Fruit fly (Drosophila melanogaster) whole organism, embryonic: ENCODE measurements around the gene CG43867.

Experiments
- Ada2b ChIP-seq: fragments of 200-800 bp; sonication (Bioruptor generic); IDR thresholded peaks from 2 replicates; pipeline ENCODE4 v1.3.6; 2022; ENCODE audit warnings: missing biosample characterization, missing genetic modification characterization
- Asciz ChIP-seq: fragments of 200-800 bp; sonication (Bioruptor generic); optimal IDR thresholded peaks from 2 replicates; lab custom pipeline; 2017; ENCODE audit warnings: missing biosample characterization, mild to moderate bottlenecking, missing genetic modification characterization, missing genetic modification reagents
- Bgb ChIP-seq: fragments of 200-800 bp; sonication (Bioruptor generic); IDR thresholded peaks from 2 replicates; pipeline ENCODE4 v1.3.6; 2022; ENCODE audit warnings: missing biosample characterization, missing genetic modification characterization; ENCODE audit not compliant: partially characterized antibody
- CG10366 ChIP-seq: fragments of 200-800 bp; sonication (Bioruptor generic); IDR thresholded peaks from 2 replicates; pipeline ENCODE4 v1.3.6; 2022; ENCODE audit warnings: missing biosample characterization, missing genetic modification characterization
- CG10979 ChIP-seq: fragments of 200-800 bp; sonication (Bioruptor generic); optimal IDR thresholded peaks from 2 replicates; lab custom pipeline; 2018; ENCODE audit warnings: missing biosample characterization, mild to moderate bottlenecking, missing genetic modification characterization, moderate library complexity
- CG12071 ChIP-seq: fragments of 200-800 bp; sonication (Bioruptor generic); optimal IDR thresholded peaks from 3 replicates; lab custom pipeline; 2018; ENCODE audit warnings: missing biosample characterization, mild to moderate bottlenecking, missing genetic modification characterization
- CG12104 ChIP-seq: fragments of 200-800 bp; sonication (Bioruptor generic); optimal IDR thresholded peaks from 3 replicates; lab custom pipeline; 2016; ENCODE audit warnings: missing biosample characterization, missing genetic modification characterization
- CG12659 ChIP-seq: fragments of 200-800 bp; sonication (Bioruptor generic); optimal IDR thresholded peaks from 3 replicates; lab custom pipeline; 2017; ENCODE audit warnings: mild to moderate bottlenecking, missing biosample characterization, missing genetic modification reagents, missing genetic modification characterization
- CG14441 ChIP-seq: fragments of 200-800 bp; sonication (Bioruptor generic); IDR thresholded peaks from 2 replicates; pipeline ENCODE4 v1.3.6; 2022; ENCODE audit warnings: missing biosample characterization, missing genetic modification characterization
- CG14667 ChIP-seq: fragments of 200-800 bp; sonication (Bioruptor generic); IDR thresholded peaks from 2 replicates; pipeline ENCODE4 v1.3.6; 2022; ENCODE audit warnings: missing biosample characterization, missing genetic modification characterization
- CG1529 ChIP-seq: fragments of 200-800 bp; sonication (Bioruptor generic); optimal IDR thresholded peaks from 3 replicates; lab custom pipeline; 2018; ENCODE audit warnings: missing biosample characterization, missing genetic modification characterization
- CG16779 ChIP-seq: fragments of 200-800 bp; sonication (Bioruptor generic); IDR thresholded peaks from 2 replicates; pipeline ENCODE4 v1.3.6; 2022; ENCODE audit warnings: missing biosample characterization, missing genetic modification characterization
- CG17568 ChIP-seq: fragments of 200-800 bp; sonication (Bioruptor generic); optimal IDR thresholded peaks from 2 replicates; lab custom pipeline; 2018; ENCODE audit warnings: missing biosample characterization, mild to moderate bottlenecking, missing genetic modification characterization, moderate library complexity
- CG1792 ChIP-seq: fragments of 200-800 bp; sonication (Bioruptor generic); optimal IDR thresholded peaks from 2 replicates; lab custom pipeline; 2016; ENCODE audit warnings: missing biosample characterization, missing genetic modification characterization
- CG2120 ChIP-seq: fragments of 200-800 bp; sonication (Bioruptor generic); optimal IDR thresholded peaks from 3 replicates; lab custom pipeline; 2016; ENCODE audit warnings: missing biosample characterization, missing genetic modification characterization
- CG30403 ChIP-seq: fragments of 200-800 bp; sonication (Bioruptor generic); optimal IDR thresholded peaks from 3 replicates; lab custom pipeline; 2016; ENCODE audit warnings: missing biosample characterization, missing genetic modification characterization
- CG33213 ChIP-seq: fragments of 200-800 bp; sonication (Bioruptor generic); optimal IDR thresholded peaks from 3 replicates; lab custom pipeline; 2016; ENCODE audit warnings: missing biosample characterization, missing genetic modification characterization
- CG3726 ChIP-seq: fragments of 200-800 bp; sonication (Bioruptor generic); IDR thresholded peaks from 3 replicates; pipeline ENCODE4, ENCODE4 v1.3.6; 2022; ENCODE audit warnings: missing biosample characterization, missing genetic modification characterization
- CG3838 ChIP-seq: fragments of 200-800 bp; sonication (Bioruptor generic); optimal IDR thresholded peaks from 3 replicates; lab custom pipeline; 2016; ENCODE audit warnings: missing biosample characterization, missing genetic modification characterization
- CG4282 ChIP-seq: fragments of 200-800 bp; sonication (Bioruptor generic); optimal IDR thresholded peaks from 2 replicates; lab custom pipeline; 2016; ENCODE audit warnings: missing biosample characterization, missing genetic modification characterization
- CG7963 ChIP-seq: fragments of 200-800 bp; sonication (Bioruptor generic); IDR thresholded peaks from 3 replicates; pipeline ENCODE4 v1.3.6; 2022; ENCODE audit warnings: missing biosample characterization, missing genetic modification characterization; ENCODE audit not compliant: partially characterized antibody
- CG9609 ChIP-seq: fragments of 200-800 bp; sonication (Bioruptor generic); optimal IDR thresholded peaks from 3 replicates; lab custom pipeline; 2016; ENCODE audit warnings: missing biosample characterization, missing genetic modification characterization
- Doc3 ChIP-seq: fragments of 200-800 bp; sonication (Bioruptor generic); IDR thresholded peaks from 3 replicates; pipeline ENCODE4 v1.3.6; 2022; ENCODE audit warnings: missing biosample characterization, missing genetic modification characterization; ENCODE audit not compliant: partially characterized antibody
- Dp ChIP-seq: fragments of 200-800 bp; sonication (Bioruptor generic); optimal IDR thresholded peaks from 2 replicates; lab custom pipeline; 2018; ENCODE audit warnings: missing biosample characterization, mild to moderate bottlenecking, missing genetic modification characterization, moderate library complexity
- Dref ChIP-seq: fragments of 200-800 bp; sonication (Bioruptor generic); IDR thresholded peaks from 2 replicates; pipeline ENCODE4 v1.3.6; 2022; ENCODE audit warnings: missing biosample characterization, missing genetic modification characterization
- Fer2 ChIP-seq: fragments of 200-800 bp; sonication (Bioruptor generic); optimal IDR thresholded peaks from 2 replicates; lab custom pipeline; 2018; ENCODE audit warnings: missing biosample characterization, mild to moderate bottlenecking, missing genetic modification characterization, moderate library complexity
- HLHmδ ChIP-seq: fragments of 200-800 bp; sonication (Bioruptor generic); optimal IDR thresholded peaks from 2 replicates; lab custom pipeline; 2018; ENCODE audit warnings: missing biosample characterization, mild to moderate bottlenecking, missing genetic modification characterization, moderate library complexity
- Hand ChIP-seq: fragments of 200-800 bp; sonication (Bioruptor generic); optimal IDR thresholded peaks from 2 replicates; lab custom pipeline; 2017; ENCODE audit warnings: mild to moderate bottlenecking, missing biosample characterization, missing genetic modification reagents, missing genetic modification characterization
- Hr3 ChIP-seq: fragments of 200-800 bp; sonication (Bioruptor generic); optimal IDR thresholded peaks from 3 replicates; lab custom pipeline; 2016; ENCODE audit warnings: missing biosample characterization, missing genetic modification characterization
- Nf-YC ChIP-seq: fragments of 200-800 bp; optimal IDR thresholded peaks from 3 replicates; lab custom pipeline; 2019; ENCODE audit warnings: missing biosample characterization, mild to moderate bottlenecking, missing genetic modification characterization, moderate library complexity
- Pdp1 ChIP-seq, 2 experiments: fragments of 200-800 bp; sonication (Bioruptor generic); optimal IDR thresholded peaks; 3 replicates each; lab custom pipeline; 2016; ENCODE audit warnings: missing biosample characterization in 2 of 2, missing genetic modification characterization in 2 of 2, mild to moderate bottlenecking in 1 of 2, moderate library complexity in 1 of 2
- Taf1 ChIP-seq: fragments of 200-800 bp; sonication (Bioruptor generic); IDR thresholded peaks from 2 replicates; pipeline ENCODE4 v1.3.6; 2022; ENCODE audit warnings: missing biosample characterization, missing genetic modification characterization
- ap ChIP-seq: fragments of 200-800 bp; sonication (Bioruptor generic); IDR thresholded peaks from 2 replicates; pipeline ENCODE4 v1.3.6; 2022; ENCODE audit warnings: missing biosample characterization, missing genetic modification characterization
- ase ChIP-seq: fragments of 200-800 bp; sonication (Bioruptor generic); IDR thresholded peaks from 3 replicates; pipeline ENCODE4 v1.3.6; 2022; ENCODE audit warnings: missing biosample characterization, missing genetic modification characterization
- croc ChIP-seq: fragments of 200-800 bp; sonication (Bioruptor generic); conservative IDR thresholded peaks from 3 replicates; pipeline ENCODE4 v1.3.6; 2022; ENCODE audit warnings: missing biosample characterization, missing genetic modification characterization
- dati ChIP-seq: fragments of 200-800 bp; sonication (Bioruptor generic); IDR thresholded peaks from 2 replicates; pipeline ENCODE4 v1.3.6; 2022; ENCODE audit warnings: missing biosample characterization, missing genetic modification characterization
- fu2 ChIP-seq: fragments of 200-800 bp; sonication (Bioruptor generic); optimal IDR thresholded peaks from 2 replicates; lab custom pipeline; 2016; ENCODE audit warnings: missing biosample characterization, missing genetic modification characterization
- gcm ChIP-seq: fragments of 200-800 bp; sonication (Bioruptor generic); optimal IDR thresholded peaks from 2 replicates; lab custom pipeline; 2019; ENCODE audit warnings: missing biosample characterization, mild to moderate bottlenecking, missing genetic modification characterization, moderate library complexity
- h ChIP-seq: fragments of >200 bp; optimal IDR thresholded peaks from 2 replicates; lab custom pipeline; 2017
- jigr1 ChIP-seq: fragments of 200-800 bp; sonication (Bioruptor generic); IDR thresholded peaks from 3 replicates; pipeline ENCODE4 v1.3.6; 2022; ENCODE audit warnings: missing biosample characterization, missing genetic modification characterization
- nau ChIP-seq: fragments of 200-800 bp; sonication (Bioruptor generic); optimal IDR thresholded peaks from 3 replicates; lab custom pipeline; 2017; ENCODE audit warnings: missing biosample characterization, mild to moderate bottlenecking, missing genetic modification characterization, missing genetic modification reagents
- pita ChIP-seq: fragments of 200-800 bp; sonication (Bioruptor generic); optimal IDR thresholded peaks from 2 replicates; lab custom pipeline; 2017; ENCODE audit warnings: missing biosample characterization, mild to moderate bottlenecking, missing genetic modification characterization
- pros ChIP-seq: fragments of 200-800 bp; sonication (Bioruptor generic); optimal IDR thresholded peaks from 3 replicates; lab custom pipeline; 2019; ENCODE audit warnings: missing biosample characterization, mild to moderate bottlenecking, missing genetic modification characterization, moderate library complexity
- ro ChIP-seq: fragments of 200-800 bp; sonication (Bioruptor generic); IDR thresholded peaks from 2 replicates; pipeline ENCODE4 v1.3.6; 2022; ENCODE audit warnings: missing biosample characterization, missing genetic modification characterization
- slbo ChIP-seq: fragments of 200-800 bp; sonication (Bioruptor generic); IDR thresholded peaks from 2 replicates; pipeline ENCODE4 v1.3.6; 2022; ENCODE audit warnings: missing biosample characterization, missing genetic modification characterization
- sna ChIP-seq: fragments of 200-800 bp; sonication (Bioruptor generic); IDR thresholded peaks from 2 replicates; pipeline ENCODE4 v1.3.6; 2022; ENCODE audit warnings: missing biosample characterization, missing genetic modification characterization; ENCODE audit not compliant: partially characterized antibody
- so ChIP-seq: fragments of 200-800 bp; sonication (Bioruptor generic); IDR thresholded peaks from 3 replicates; pipeline ENCODE4 v1.3.6; 2022; ENCODE audit warnings: missing biosample characterization, missing genetic modification characterization
- sqz ChIP-seq: fragments of 200-800 bp; sonication (Bioruptor generic); optimal IDR thresholded peaks from 3 replicates; lab custom pipeline; 2018; ENCODE audit warnings: missing biosample characterization, mild to moderate bottlenecking, missing genetic modification characterization
- tx ChIP-seq: fragments of 200-800 bp; sonication (Bioruptor generic); optimal IDR thresholded peaks from 2 replicates; lab custom pipeline; 2016; ENCODE audit warnings: missing biosample characterization, missing genetic modification characterization
- vnd ChIP-seq: fragments of 200-800 bp; sonication (Bioruptor generic); IDR thresholded peaks from 3 replicates; pipeline ENCODE4 v1.3.6; 2022; ENCODE audit warnings: missing biosample characterization, missing genetic modification characterization; ENCODE audit not compliant: partially characterized antibody
- z ChIP-seq: fragments of 200-800 bp; sonication (Bioruptor generic); IDR thresholded peaks from 3 replicates; pipeline ENCODE4 v1.3.6; 2022; ENCODE audit warnings: missing biosample characterization, missing genetic modification characterization

The CG43867 gene

DNA sequence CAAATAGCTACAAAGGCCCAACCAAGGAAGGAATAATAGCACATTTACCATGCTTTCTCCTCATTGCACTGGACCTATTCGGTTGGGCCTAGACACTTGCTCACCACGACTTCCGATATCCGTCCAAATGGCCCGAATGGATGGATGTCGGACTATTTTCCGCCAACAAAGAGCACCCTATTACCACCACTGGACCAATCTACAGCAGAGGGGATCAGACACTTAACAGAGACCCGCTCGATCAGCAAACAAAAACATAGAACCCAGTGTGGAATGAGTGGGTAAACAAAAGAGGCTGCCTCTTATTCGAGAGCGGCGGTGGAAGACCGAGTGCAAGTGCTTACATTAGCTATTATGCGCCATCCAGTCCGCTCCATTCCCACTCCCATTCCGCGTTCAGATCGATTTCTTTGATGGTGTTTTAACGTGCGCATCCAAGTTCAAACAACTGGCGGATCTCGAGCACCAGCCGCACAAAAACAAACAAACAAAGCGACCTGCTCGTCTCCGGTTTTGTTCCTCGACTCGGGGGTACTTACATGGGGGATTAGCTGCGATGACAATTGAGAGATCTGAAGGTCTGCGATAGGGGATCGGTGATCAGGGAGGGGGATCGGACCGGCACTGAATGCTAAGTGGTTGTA lies 159.2 kb downstream of the CG43867 start (continued):
- TF ChIP-seq Fer2 (tag; lab: Kevin White, UChicago), result no peak
- TF ChIP-seq CG1792 (GFP tag; lab: Kevin White, UChicago), result no peak
- TF ChIP-seq Doc3 (GFP tag; lab: Robert Waterston, UW), result no peak
- TF ChIP-seq z, result no peak
- no peak for TF ChIP-seq ro
- TF ChIP-seq sna (GFP tag; lab: Robert Waterston, UW), result no peak
- TF ChIP-seq nau, result no peak
- TF ChIP-seq Dp (GFP tag; lab: Kevin White, UChicago), result no peak
- no peak for TF ChIP-seq CG30403 (GFP tag; lab: Kevin White, UChicago)
- TF ChIP-seq croc (GFP tag; lab: Robert Waterston, UW), result no peak
- TF ChIP-seq CG1529 (GFP tag; lab: Kevin White, UChicago), result no peak
- no peak for TF ChIP-seq ase
- TF ChIP-seq pita, result no peak
- no peak for TF ChIP-seq CG12071 (GFP tag; lab: Kevin White, UChicago)
- TF ChIP-seq pros, result peak; percentile 33
- no peak for TF ChIP-seq CG2120 (GFP tag; lab: Kevin White, UChicago)
- no peak for TF ChIP-seq CG33213 (GFP tag; lab: Kevin White, UChicago)
- no peak for TF ChIP-seq tx (GFP tag; lab: Kevin White, UChicago)
- TF ChIP-seq sqz (GFP tag; lab: Kevin White, UChicago), result no peak
- TF ChIP-seq so (GFP tag; lab: Robert Waterston, UW), result no peak
- no peak for TF ChIP-seq Taf1
- no peak for TF ChIP-seq CG14441
- TF ChIP-seq CG12659 (GFP tag; lab: Kevin White, UChicago), result no peak
- no peak for TF ChIP-seq dati (GFP tag; lab: Robert Waterston, UW)
- TF ChIP-seq jigr1, result no peak
- TF ChIP-seq Hand (GFP tag; lab: Kevin White, UChicago), result no peak
- no peak for TF ChIP-seq CG7963 (GFP tag; lab: Robert Waterston, UW)
- TF ChIP-seq fu2, result no peak
- TF ChIP-seq CG12104 (GFP tag; lab: Kevin White, UChicago), result no peak
- no peak for TF ChIP-seq vnd (GFP tag; lab: Robert Waterston, UW)
- no peak for TF ChIP-seq CG3838 (GFP tag; lab: Kevin White, UChicago)
- peak; percentile 4 for TF ChIP-seq gcm (GFP tag; lab: Kevin White, UChicago)
- no peak for TF ChIP-seq slbo (GFP tag; lab: Robert Waterston, UW)
- TF ChIP-seq Ada2b, result no peak
- TF ChIP-seq CG14667 (GFP tag; lab: Robert Waterston, UW), result no peak
- no peak for TF ChIP-seq CG16779 (GFP tag; lab: Robert Waterston, UW)
- TF ChIP-seq CG3726 (GFP tag; lab: Robert Waterston, UW), result no peak
- TF ChIP-seq HLHmδ (GFP tag; lab: Kevin White, UChicago), result no peak
- TF ChIP-seq Asciz (GFP tag; lab: Kevin White, UChicago), result no peak
- TF ChIP-seq Bgb (GFP tag; lab: Robert Waterston, UW), result no peak
- TF ChIP-seq Hr3 (GFP tag; lab: Kevin White, UChicago), result no peak
- no peak for TF ChIP-seq ap (GFP tag; lab: Robert Waterston, UW)
- no peak for TF ChIP-seq Nf-YC (tag; lab: Kevin White, UChicago)
- TF ChIP-seq Dref, result peak; percentile 29; the same call in 1 of the 2 replicates
- TF ChIP-seq CG4282, result no peak
- peak in 1 of 2 experiments; percentile 13 for TF ChIP-seq Pdp1 (GFP tag; optimal IDR thresholded peaks at IDR 0.05; lab: Kevin White, UChicago)
- TF ChIP-seq CG9609 (GFP tag; lab: Kevin White, UChicago), result no peak
- no peak for TF ChIP-seq CG10979 (tag; lab: Kevin White, UChicago)
- TF ChIP-seq h (lab: Kevin White, UChicago), result no peak
- no peak for TF ChIP-seq CG10366 (GFP tag; lab: Robert Waterston, UW)
- TF ChIP-seq CG17568 (GFP tag; lab: Kevin White, UChicago), result no peak
